Fruit fly (Drosophila melanogaster) whole organism, embryonic: ENCODE measurements around the gene Obp19b.
A peak's percentile ranks its signal among the peaks of the same experiment; 100 is the strongest.

Experiments
- Asciz ChIP-seq: fragments of 200-800 bp; sonication (Bioruptor generic); optimal IDR thresholded peaks from 2 replicates; lab custom pipeline; 2017; ENCODE audit warnings: missing biosample characterization, mild to moderate bottlenecking, missing genetic modification characterization, missing genetic modification reagents
- Atf-2 ChIP-seq: fragments of 200-800 bp; sonication (Bioruptor generic); optimal IDR thresholded peaks from 2 replicates; lab custom pipeline; 2016; ENCODE audit warnings: missing biosample characterization, missing genetic modification characterization
- CG11093 ChIP-seq: fragments of 200-800 bp; sonication (Bioruptor generic); IDR thresholded peaks from 3 replicates; pipeline ENCODE4 v1.3.6; 2022; ENCODE audit warnings: missing biosample characterization, missing genetic modification characterization
- CG11398 ChIP-seq: fragments of 200-800 bp; sonication (Bioruptor generic); optimal IDR thresholded peaks from 2 replicates; lab custom pipeline; 2016; ENCODE audit warnings: missing biosample characterization, missing genetic modification characterization
- CG11696 ChIP-seq: fragments of 200-800 bp; sonication (Bioruptor generic); IDR thresholded peaks from 2 replicates; pipeline ENCODE4 v1.3.6; 2022; ENCODE audit warnings: missing biosample characterization, missing genetic modification characterization
- CG12391 ChIP-seq: fragments of 200-800 bp; sonication (Bioruptor generic); optimal IDR thresholded peaks from 3 replicates; lab custom pipeline; 2018; ENCODE audit warnings: missing biosample characterization, mild to moderate bottlenecking, missing genetic modification characterization, moderate library complexity
- CG14667 ChIP-seq: fragments of 200-800 bp; sonication (Bioruptor generic); IDR thresholded peaks from 2 replicates; pipeline ENCODE4 v1.3.6; 2022; ENCODE audit warnings: missing biosample characterization, missing genetic modification characterization
- CG15479 ChIP-seq: fragments of 200-800 bp; sonication (Bioruptor generic); optimal IDR thresholded peaks from 3 replicates; lab custom pipeline; 2019; ENCODE audit warnings: missing biosample characterization, mild to moderate bottlenecking, missing genetic modification characterization, moderate library complexity
- CG15514 ChIP-seq: fragments of 200-800 bp; sonication (Bioruptor generic); optimal IDR thresholded peaks from 3 replicates; lab custom pipeline; 2017; ENCODE audit warnings: missing biosample characterization, missing genetic modification characterization, mild to moderate bottlenecking, moderate library complexity, missing genetic modification reagents
- CG15696 ChIP-seq: fragments of 200-800 bp; sonication (Bioruptor generic); optimal IDR thresholded peaks from 2 replicates; lab custom pipeline; 2019; ENCODE audit warnings: missing biosample characterization, mild to moderate bottlenecking, missing genetic modification characterization, moderate library complexity
- CG17328 ChIP-seq: fragments of 200-800 bp; sonication (Bioruptor generic); IDR thresholded peaks from 2 replicates; pipeline ENCODE4 v1.3.6; 2022; ENCODE audit warnings: missing biosample characterization, missing genetic modification characterization
- CG17802 ChIP-seq: fragments of 200-800 bp; sonication (Bioruptor generic); optimal IDR thresholded peaks from 2 replicates; lab custom pipeline; 2018; ENCODE audit warnings: missing biosample characterization, mild to moderate bottlenecking, missing genetic modification characterization, moderate library complexity
- CG17829 ChIP-seq: fragments of 200-800 bp; optimal IDR thresholded peaks from 2 replicates; lab custom pipeline; 2019; ENCODE audit warnings: missing biosample characterization, mild to moderate bottlenecking, missing genetic modification characterization, moderate library complexity
- CG1792 ChIP-seq: fragments of 200-800 bp; sonication (Bioruptor generic); optimal IDR thresholded peaks from 2 replicates; lab custom pipeline; 2016; ENCODE audit warnings: missing biosample characterization, missing genetic modification characterization
- CG18619 ChIP-seq: fragments of 200-800 bp; sonication (Bioruptor generic); optimal IDR thresholded peaks from 3 replicates; lab custom pipeline; 2017; ENCODE audit warnings: missing biosample characterization, mild to moderate bottlenecking, missing genetic modification characterization
- CG3065 ChIP-seq: fragments of 200-800 bp; sonication (Bioruptor generic); optimal IDR thresholded peaks from 2 replicates; lab custom pipeline; 2016; ENCODE audit warnings: missing biosample characterization, missing genetic modification characterization
- CG34224 ChIP-seq: fragments of 200-800 bp; sonication (Bioruptor generic); IDR thresholded peaks from 3 replicates; pipeline ENCODE4 v1.3.6; 2022; ENCODE audit warnings: missing biosample characterization, missing genetic modification characterization; ENCODE audit not compliant: partially characterized antibody
- CG6813 ChIP-seq: fragments of 200-800 bp; sonication (Bioruptor generic); optimal IDR thresholded peaks from 2 replicates; lab custom pipeline; 2017; ENCODE audit warnings: missing biosample characterization, missing genetic modification characterization, mild to moderate bottlenecking, moderate library complexity, missing genetic modification reagents
- CG7745 ChIP-seq: fragments of 200-800 bp; sonication (Bioruptor generic); optimal IDR thresholded peaks from 2 replicates; lab custom pipeline; 2018; ENCODE audit warnings: missing biosample characterization, mild to moderate bottlenecking, missing genetic modification characterization, moderate library complexity
- CG7928 ChIP-seq: fragments of 200-800 bp; sonication (Bioruptor generic); optimal IDR thresholded peaks from 2 replicates; lab custom pipeline; 2017; ENCODE audit warnings: missing biosample characterization, mild to moderate bottlenecking, missing genetic modification characterization
- CG7987 ChIP-seq: fragments of 200-800 bp; sonication (Bioruptor generic); optimal IDR thresholded peaks from 2 replicates; lab custom pipeline; 2018; ENCODE audit warnings: missing biosample characterization, mild to moderate bottlenecking, missing genetic modification characterization, moderate library complexity
- CG8359 ChIP-seq: fragments of 200-800 bp; sonication (Bioruptor generic); optimal IDR thresholded peaks from 2 replicates; lab custom pipeline; 2017; ENCODE audit warnings: missing biosample characterization, mild to moderate bottlenecking, missing genetic modification characterization, borderline replicate concordance
- CG9797 ChIP-seq: fragments of 200-800 bp; sonication (Bioruptor generic); optimal IDR thresholded peaks from 3 replicates; lab custom pipeline; 2018; ENCODE audit warnings: missing biosample characterization, mild to moderate bottlenecking, missing genetic modification characterization
- CG9932 ChIP-seq: fragments of 200-800 bp; sonication (Bioruptor generic); IDR thresholded peaks from 2 replicates; pipeline ENCODE4 v1.3.6; 2022; ENCODE audit warnings: missing biosample characterization, missing genetic modification characterization
- Dbx ChIP-seq: fragments of 200-800 bp; sonication (Bioruptor generic); IDR thresholded peaks from 3 replicates; pipeline ENCODE4 v1.3.6; 2022; ENCODE audit warnings: missing biosample characterization, missing genetic modification characterization
- Dp ChIP-seq: fragments of 200-800 bp; sonication (Bioruptor generic); optimal IDR thresholded peaks from 2 replicates; lab custom pipeline; 2018; ENCODE audit warnings: missing biosample characterization, mild to moderate bottlenecking, missing genetic modification characterization, moderate library complexity
- Dref ChIP-seq: fragments of 200-800 bp; sonication (Bioruptor generic); IDR thresholded peaks from 2 replicates; pipeline ENCODE4 v1.3.6; 2022; ENCODE audit warnings: missing biosample characterization, missing genetic modification characterization
- Lhr ChIP-seq: fragments of 200-800 bp; sonication (Bioruptor generic); optimal IDR thresholded peaks from 3 replicates; lab custom pipeline; 2017; ENCODE audit warnings: mild to moderate bottlenecking, missing biosample characterization, missing genetic modification reagents, missing genetic modification characterization
- MESR4 ChIP-seq: fragments of 200-800 bp; sonication (Bioruptor generic); optimal IDR thresholded peaks from 2 replicates; lab custom pipeline; 2018; ENCODE audit warnings: missing biosample characterization, mild to moderate bottlenecking, missing genetic modification characterization, moderate library complexity
- Mad ChIP-seq: fragments of 200-800 bp; sonication (Bioruptor generic); optimal IDR thresholded peaks from 2 replicates; lab custom pipeline; 2016; ENCODE audit warnings: missing biosample characterization, missing genetic modification characterization
- Myb ChIP-seq: fragments of 200-800 bp; sonication (Bioruptor generic); optimal IDR thresholded peaks from 2 replicates; lab custom pipeline; 2016; ENCODE audit warnings: missing biosample characterization, missing genetic modification characterization
- Nf-YB ChIP-seq: fragments of 200-800 bp; sonication (Bioruptor generic); optimal IDR thresholded peaks from 3 replicates; lab custom pipeline; 2019; ENCODE audit warnings: missing biosample characterization, mild to moderate bottlenecking, missing genetic modification characterization, moderate library complexity
- Opbp ChIP-seq: fragments of 200-800 bp; sonication (Bioruptor generic); IDR thresholded peaks from 3 replicates; pipeline ENCODE4 v1.3.6; 2022; ENCODE audit warnings: missing biosample characterization, missing genetic modification characterization; ENCODE audit not compliant: partially characterized antibody
- Scr ChIP-seq: fragments of 200-800 bp; sonication (Bioruptor generic); IDR thresholded peaks from 2 replicates; pipeline ENCODE4 v1.3.6; 2022; ENCODE audit warnings: missing biosample characterization, missing genetic modification characterization; ENCODE audit not compliant: partially characterized antibody
- ap ChIP-seq: fragments of 200-800 bp; sonication (Bioruptor generic); IDR thresholded peaks from 2 replicates; pipeline ENCODE4 v1.3.6; 2022; ENCODE audit warnings: missing biosample characterization, missing genetic modification characterization
- ase ChIP-seq: fragments of 200-800 bp; sonication (Bioruptor generic); IDR thresholded peaks from 3 replicates; pipeline ENCODE4 v1.3.6; 2022; ENCODE audit warnings: missing biosample characterization, missing genetic modification characterization
- fd3F ChIP-seq: fragments of 200-800 bp; sonication (Bioruptor generic); optimal IDR thresholded peaks from 2 replicates; lab custom pipeline; 2018; ENCODE audit warnings: missing biosample characterization, mild to moderate bottlenecking, missing genetic modification characterization, moderate library complexity
- her ChIP-seq: fragments of 200-800 bp; sonication (Bioruptor generic); optimal IDR thresholded peaks from 2 replicates; lab custom pipeline; 2016; ENCODE audit warnings: missing biosample characterization, missing genetic modification characterization
- ken ChIP-seq: fragments of 200-800 bp; sonication (Bioruptor generic); IDR thresholded peaks from 3 replicates; pipeline ENCODE4 v1.3.6; 2022; ENCODE audit warnings: missing biosample characterization, missing genetic modification characterization
- lola ChIP-seq, 3 experiments: fragments of >200 bp in 2 of 3; fragments of 200-800 bp in 1 of 3; sonication (Bioruptor generic) in 1 of 3; optimal IDR thresholded peaks; 2 replicates each; lab custom pipeline; 2017 to 2019; ENCODE audit warnings: missing biosample characterization in 3 of 3, missing genetic modification characterization in 3 of 3, mild to moderate bottlenecking in 1 of 3, moderate library complexity in 1 of 3
- mld ChIP-seq: fragments of 200-800 bp; sonication (Bioruptor generic); IDR thresholded peaks from 3 replicates; pipeline ENCODE4 v1.3.6; 2022; ENCODE audit warnings: missing biosample characterization, missing genetic modification characterization; ENCODE audit not compliant: partially characterized antibody
- nau ChIP-seq: fragments of 200-800 bp; sonication (Bioruptor generic); optimal IDR thresholded peaks from 3 replicates; lab custom pipeline; 2017; ENCODE audit warnings: missing biosample characterization, mild to moderate bottlenecking, missing genetic modification characterization, missing genetic modification reagents
- tup ChIP-seq: fragments of 200-800 bp; sonication (Bioruptor generic); optimal IDR thresholded peaks from 2 replicates; lab custom pipeline; 2016; ENCODE audit warnings: missing biosample characterization, mild to moderate bottlenecking, missing genetic modification characterization, moderate library complexity
- unpg ChIP-seq: fragments of 200-800 bp; sonication (Bioruptor generic); optimal IDR thresholded peaks from 3 replicates; lab custom pipeline; 2018; ENCODE audit warnings: missing biosample characterization, mild to moderate bottlenecking, missing genetic modification characterization, moderate library complexity
- wek ChIP-seq: fragments of 200-800 bp; sonication (Bioruptor generic); optimal IDR thresholded peaks from 3 replicates; lab custom pipeline; 2018; ENCODE audit warnings: missing biosample characterization, mild to moderate bottlenecking, missing genetic modification characterization, moderate library complexity

The Obp19b gene

DNA sequence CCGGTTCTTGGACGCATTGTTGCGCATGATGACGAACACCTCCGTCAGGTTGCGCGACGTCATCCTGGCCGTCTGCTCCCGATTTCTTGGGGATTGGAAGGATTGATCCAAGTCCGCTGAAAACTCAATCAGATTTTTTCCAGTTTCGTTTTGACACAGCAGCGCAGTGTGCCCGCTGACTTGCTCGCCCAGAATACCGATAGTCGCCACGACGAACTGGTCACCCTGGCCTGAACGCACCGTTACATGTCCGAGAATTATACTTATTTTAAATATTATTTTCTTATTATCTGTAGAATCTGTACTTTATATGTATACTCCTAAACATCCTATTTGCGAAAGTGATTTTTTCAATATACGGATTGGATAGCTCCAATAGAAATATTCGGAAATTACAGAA lies 23.0 kb upstream of the Obp19b start, which contains the start of gene Syx16 (continued):
- TF ChIP-seq CG1792 (GFP tag; lab: Kevin White, UChicago): no peak
- peak; percentile 66 for TF ChIP-seq Myb
- peak; percentile 74 for TF ChIP-seq MESR4 (GFP tag; lab: Kevin White, UChicago)
- TF ChIP-seq unpg (GFP tag; lab: Kevin White, UChicago): no peak
- TF ChIP-seq CG9797 (GFP tag; lab: Kevin White, UChicago): peak; percentile 56

dm6 chrX:20394066-20394913 lies 22.2 kb upstream of the Obp19b start, which contains the start of gene HERC2:
Gene HERC2 (plus strand): TSS chrX:20394395.
- TF ChIP-seq CG11093 (0 out of 3 replicates have a peak, but pooled peaks have one; percentile 40), CG7745 (tag; lab: Kevin White, UChicago) (no peak), CG9932 (GFP tag; lab: Robert Waterston, UW) (peak; percentile 79), Dref (GFP tag; lab: Robert Waterston, UW) (peak; percentile 99), Mad (GFP tag; lab: Kevin White, UChicago) (peak; percentile 17), CG8359 (GFP tag; lab: Kevin White, UChicago) (no peak), Dbx (GFP tag; lab: Robert Waterston, UW) (peak; percentile 55), CG7928 (GFP tag; lab: Kevin White, UChicago) (no peak), ase (GFP tag; lab: Robert Waterston, UW) (0 out of 3 replicates have a peak, but pooled peaks have one; percentile 29), tup (no peak), Opbp (GFP tag; lab: Robert Waterston, UW) (peak; percentile 94), Asciz (GFP tag; lab: Kevin White, UChicago) (no peak), ken (GFP tag; lab: Robert Waterston, UW) (no peak), CG12391 (peak; percentile 40), CG14667 (GFP tag; lab: Robert Waterston, UW) (peak; percentile 34; the same call in 1 of the 2 replicates), fd3F (GFP tag; lab: Kevin White, UChicago) (no peak), Nf-YB (no peak), CG34224 (peak; percentile 83), Lhr (GFP tag; lab: Kevin White, UChicago) (no peak), CG6813 (GFP tag; lab: Kevin White, UChicago) (no peak), CG15696 (tag; lab: Kevin White, UChicago) (peak; percentile 19), mld (GFP tag; lab: Robert Waterston, UW) (peak; percentile 89; the same call in 2 of the 3 replicates), her (GFP tag; lab: Kevin White, UChicago) (peak; percentile 32), Dp (peak; percentile 28), CG15514 (GFP tag; lab: Kevin White, UChicago) (peak; percentile 12), CG17802 (tag; lab: Kevin White, UChicago) (peak; percentile 46), nau (GFP tag; lab: Kevin White, UChicago) (no peak), ap (GFP tag; lab: Robert Waterston, UW) (0 out of 2 replicates have a peak, but pooled peaks have one; percentile 31), CG15479 (GFP tag; lab: Kevin White, UChicago) (no peak), CG17328 (GFP tag; lab: Robert Waterston, UW) (no peak), CG7987 (GFP tag; lab: Kevin White, UChicago) (no peak), CG3065 (GFP tag; lab: Kevin White, UChicago) (no peak), Atf-2 (peak; percentile 57), Scr (GFP tag; lab: Robert Waterston, UW) (peak; percentile 84), lola (GFP tag; optimal IDR thresholded peaks at IDR 0.05; lab: Kevin White, UChicago) (peak in 1 of 3 experiments; percentile 30), CG17829 (tag; lab: Kevin White, UChicago) (no peak), CG11696 (GFP tag; lab: Robert Waterston, UW) (0 out of 2 replicates have a peak, but pooled peaks have one; percentile 12), CG11398 (GFP tag; lab: Kevin White, UChicago) (no peak), wek (GFP tag; lab: Kevin White, UChicago) (no peak), CG18619 (GFP tag; lab: Kevin White, UChicago) (no peak)
